Fruit fly (Drosophila melanogaster) whole organism, embryonic: ENCODE measurements around the gene SamDC.

Source experiments
- Atf6 ChIP-seq: fragments of 200-800 bp; sonication (Bioruptor generic); IDR thresholded peaks from 2 replicates; pipeline ENCODE4 v1.3.6; 2022; ENCODE audit warnings: missing biosample characterization, missing genetic modification characterization
- BEAF-32 ChIP-seq: fragments of 200-800 bp; sonication (Bioruptor generic); optimal IDR thresholded peaks from 3 replicates; lab custom pipeline; 2017; ENCODE audit warnings: missing biosample characterization, missing genetic modification characterization, mild to moderate bottlenecking, moderate library complexity, missing genetic modification reagents
- C15 ChIP-seq: fragments of 200-800 bp; sonication (Bioruptor generic); IDR thresholded peaks from 3 replicates; pipeline ENCODE4 v1.3.6; 2022; ENCODE audit warnings: missing biosample characterization, missing genetic modification characterization
- CG11247 ChIP-seq: fragments of 200-800 bp; sonication (Bioruptor generic); IDR thresholded peaks from 2 replicates; pipeline ENCODE4 v1.3.6; 2022; ENCODE audit warnings: missing biosample characterization, missing genetic modification characterization
- CG12236 ChIP-seq: fragments of 200-800 bp; sonication (Bioruptor generic); optimal IDR thresholded peaks from 2 replicates; lab custom pipeline; 2016; ENCODE audit warnings: missing biosample characterization, missing genetic modification characterization
- CG1233 ChIP-seq: fragments of 200-800 bp; sonication (Bioruptor generic); optimal IDR thresholded peaks from 4 replicates; lab custom pipeline; 2018; ENCODE audit warnings: missing biosample characterization, mild to moderate bottlenecking, missing genetic modification characterization
- CG12659 ChIP-seq: fragments of 200-800 bp; sonication (Bioruptor generic); optimal IDR thresholded peaks from 3 replicates; lab custom pipeline; 2017; ENCODE audit warnings: mild to moderate bottlenecking, missing biosample characterization, missing genetic modification reagents, missing genetic modification characterization
- CG12744 ChIP-seq: fragments of 200-800 bp; sonication (Bioruptor generic); optimal IDR thresholded peaks from 2 replicates; lab custom pipeline; 2016; ENCODE audit warnings: missing biosample characterization, missing genetic modification characterization
- CG13287 ChIP-seq: fragments of 200-800 bp; sonication (Bioruptor generic); IDR thresholded peaks from 2 replicates; pipeline ENCODE4 v1.3.6; 2022; ENCODE audit warnings: missing biosample characterization, missing genetic modification characterization; ENCODE audit not compliant: partially characterized antibody
- CG14667 ChIP-seq: fragments of 200-800 bp; sonication (Bioruptor generic); IDR thresholded peaks from 2 replicates; pipeline ENCODE4 v1.3.6; 2022; ENCODE audit warnings: missing biosample characterization, missing genetic modification characterization
- CG15073 ChIP-seq: fragments of 200-800 bp; sonication (Bioruptor generic); optimal IDR thresholded peaks from 2 replicates; lab custom pipeline; 2016; ENCODE audit warnings: missing biosample characterization, missing genetic modification characterization
- CG1647 ChIP-seq: fragments of 200-800 bp; sonication (Bioruptor generic); optimal IDR thresholded peaks from 3 replicates; lab custom pipeline; 2016; ENCODE audit warnings: missing biosample characterization, missing genetic modification characterization
- CG16813 ChIP-seq: fragments of 200-800 bp; sonication (Bioruptor generic); IDR thresholded peaks from 3 replicates; pipeline ENCODE4 v1.3.6; 2022; ENCODE audit warnings: missing biosample characterization, missing genetic modification characterization; ENCODE audit not compliant: partially characterized antibody
- CG3163 ChIP-seq: fragments of 200-800 bp; sonication (Bioruptor generic); optimal IDR thresholded peaks from 3 replicates; lab custom pipeline; 2016; ENCODE audit warnings: missing biosample characterization, missing genetic modification characterization
- CG4360 ChIP-seq: fragments of 200-800 bp; sonication (Bioruptor generic); IDR thresholded peaks from 2 replicates; pipeline ENCODE4 v1.3.6; 2022; ENCODE audit warnings: missing biosample characterization, missing genetic modification characterization
- CG4617 ChIP-seq: fragments of 200-800 bp; sonication (Bioruptor generic); optimal IDR thresholded peaks from 3 replicates; lab custom pipeline; 2016; ENCODE audit warnings: missing biosample characterization, missing genetic modification characterization, borderline replicate concordance
- CG4707 ChIP-seq: fragments of 200-800 bp; sonication (Bioruptor generic); optimal IDR thresholded peaks from 2 replicates; lab custom pipeline; 2018; ENCODE audit warnings: missing biosample characterization, mild to moderate bottlenecking, missing genetic modification characterization, moderate library complexity
- CG6175 ChIP-seq: fragments of 200-800 bp; sonication (Bioruptor generic); IDR thresholded peaks from 3 replicates; pipeline ENCODE4 v1.3.6; 2022; ENCODE audit warnings: missing biosample characterization, missing genetic modification characterization
- CG8089 ChIP-seq: fragments of 200-800 bp; sonication (Bioruptor generic); optimal IDR thresholded peaks from 3 replicates; lab custom pipeline; 2016; ENCODE audit warnings: missing biosample characterization, missing genetic modification characterization
- CG9876 ChIP-seq: fragments of 200-800 bp; sonication (Bioruptor generic); optimal IDR thresholded peaks from 2 replicates; lab custom pipeline; 2016; ENCODE audit warnings: missing biosample characterization, missing genetic modification characterization
- Drgx ChIP-seq: fragments of 200-800 bp; sonication (Bioruptor generic); IDR thresholded peaks from 2 replicates; pipeline ENCODE4 v1.3.6; 2022; ENCODE audit warnings: missing biosample characterization, missing genetic modification characterization
- Ets97D ChIP-seq: fragments of 200-800 bp; sonication (Bioruptor generic); optimal IDR thresholded peaks from 3 replicates; lab custom pipeline; 2016; ENCODE audit warnings: missing biosample characterization, missing genetic modification characterization
- GATAe ChIP-seq: fragments of 200-800 bp; sonication (Bioruptor generic); conservative IDR thresholded peaks from 2 replicates; pipeline ENCODE4 v1.3.6; 2022; ENCODE audit warnings: missing biosample characterization, missing genetic modification characterization
- Gug ChIP-seq: fragments of 200-800 bp; sonication (Bioruptor generic); IDR thresholded peaks from 4 replicates; pipeline ENCODE4 v1.3.6; 2022; ENCODE audit warnings: missing biosample characterization, missing genetic modification characterization
- H2.0 ChIP-seq: fragments of 200-800 bp; sonication (Bioruptor generic); IDR thresholded peaks from 2 replicates; pipeline ENCODE4 v1.3.6; 2022; ENCODE audit warnings: missing biosample characterization, missing genetic modification characterization
- Lhr ChIP-seq: fragments of 200-800 bp; sonication (Bioruptor generic); optimal IDR thresholded peaks from 3 replicates; lab custom pipeline; 2017; ENCODE audit warnings: mild to moderate bottlenecking, missing biosample characterization, missing genetic modification reagents, missing genetic modification characterization
- Mrtf ChIP-seq: fragments of 200-800 bp; sonication (Bioruptor generic); IDR thresholded peaks from 3 replicates; pipeline ENCODE4 v1.3.6; 2022; ENCODE audit warnings: missing biosample characterization, missing genetic modification characterization
- NC2α ChIP-seq: fragments of 200-800 bp; sonication (Bioruptor generic); optimal IDR thresholded peaks from 2 replicates; lab custom pipeline; 2016; ENCODE audit warnings: missing biosample characterization, missing genetic modification characterization
- Sox102F ChIP-seq: fragments of 200-800 bp; sonication (Bioruptor generic); optimal IDR thresholded peaks from 2 replicates; lab custom pipeline; 2018; ENCODE audit warnings: missing biosample characterization, mild to moderate bottlenecking, missing genetic modification characterization, moderate library complexity
- Spps ChIP-seq: fragments of 200-800 bp; sonication (Bioruptor generic); optimal IDR thresholded peaks from 2 replicates; lab custom pipeline; 2018; ENCODE audit warnings: missing biosample characterization, mild to moderate bottlenecking, missing genetic modification characterization
- Taf1 ChIP-seq: fragments of 200-800 bp; sonication (Bioruptor generic); IDR thresholded peaks from 2 replicates; pipeline ENCODE4 v1.3.6; 2022; ENCODE audit warnings: missing biosample characterization, missing genetic modification characterization
- amos ChIP-seq: fragments of 200-800 bp; sonication (Bioruptor generic); IDR thresholded peaks from 2 replicates; pipeline ENCODE4 v1.3.6; 2022; ENCODE audit warnings: missing biosample characterization, missing genetic modification characterization; ENCODE audit not compliant: partially characterized antibody
- ato ChIP-seq: fragments of 200-800 bp; sonication (Bioruptor generic); IDR thresholded peaks from 2 replicates; pipeline ENCODE4 v1.3.6; 2022; ENCODE audit warnings: missing biosample characterization, missing genetic modification characterization; ENCODE audit not compliant: partially characterized antibody
- cato ChIP-seq: fragments of 200-800 bp; sonication (Bioruptor generic); optimal IDR thresholded peaks from 2 replicates; lab custom pipeline; 2016; ENCODE audit warnings: missing biosample characterization, missing genetic modification characterization, borderline replicate concordance
- crc ChIP-seq: fragments of 200-800 bp; sonication (Bioruptor generic); optimal IDR thresholded peaks from 2 replicates; lab custom pipeline; 2016; ENCODE audit warnings: missing biosample characterization, missing genetic modification characterization
- dimm ChIP-seq: fragments of 200-800 bp; sonication (Bioruptor generic); IDR thresholded peaks from 2 replicates; pipeline ENCODE4 v1.3.6; 2022; ENCODE audit warnings: missing biosample characterization, missing genetic modification characterization
- disco-r ChIP-seq: fragments of 200-800 bp; sonication (Bioruptor generic); optimal IDR thresholded peaks from 2 replicates; lab custom pipeline; 2016; ENCODE audit warnings: missing biosample characterization, missing genetic modification characterization
- dmrt11E ChIP-seq: fragments of 200-800 bp; sonication (Bioruptor generic); optimal IDR thresholded peaks from 3 replicates; lab custom pipeline; 2018; ENCODE audit warnings: missing biosample characterization, mild to moderate bottlenecking, missing genetic modification characterization, moderate library complexity
- dmrt99B ChIP-seq: fragments of 200-800 bp; sonication (Bioruptor generic); optimal IDR thresholded peaks from 2 replicates; lab custom pipeline; 2018; ENCODE audit warnings: missing biosample characterization, mild to moderate bottlenecking, missing genetic modification characterization, moderate library complexity
- ems ChIP-seq: fragments of 200-800 bp; sonication (Bioruptor generic); optimal IDR thresholded peaks from 3 replicates; lab custom pipeline; 2016; ENCODE audit warnings: missing biosample characterization, missing genetic modification characterization
- eyg ChIP-seq: fragments of 200-800 bp; sonication (Bioruptor generic); optimal IDR thresholded peaks from 3 replicates; lab custom pipeline; 2016; ENCODE audit warnings: missing biosample characterization, missing genetic modification characterization
- fd3F ChIP-seq: fragments of 200-800 bp; sonication (Bioruptor generic); optimal IDR thresholded peaks from 2 replicates; lab custom pipeline; 2018; ENCODE audit warnings: missing biosample characterization, mild to moderate bottlenecking, missing genetic modification characterization, moderate library complexity
- gsb ChIP-seq: fragments of 200-800 bp; sonication (Bioruptor generic); IDR thresholded peaks from 2 replicates; pipeline ENCODE4 v1.3.6; 2022; ENCODE audit warnings: missing biosample characterization, missing genetic modification characterization
- ken ChIP-seq: fragments of 200-800 bp; sonication (Bioruptor generic); IDR thresholded peaks from 3 replicates; pipeline ENCODE4 v1.3.6; 2022; ENCODE audit warnings: missing biosample characterization, missing genetic modification characterization
- maf-S ChIP-seq: fragments of 200-800 bp; sonication (Bioruptor generic); optimal IDR thresholded peaks from 2 replicates; lab custom pipeline; 2016; ENCODE audit warnings: missing biosample characterization, missing genetic modification characterization
- pita ChIP-seq: fragments of 200-800 bp; sonication (Bioruptor generic); optimal IDR thresholded peaks from 2 replicates; lab custom pipeline; 2017; ENCODE audit warnings: missing biosample characterization, mild to moderate bottlenecking, missing genetic modification characterization
- salm ChIP-seq: fragments of 200-800 bp; sonication (Bioruptor generic); optimal IDR thresholded peaks from 2 replicates; lab custom pipeline; 2018; ENCODE audit warnings: missing biosample characterization, mild to moderate bottlenecking, missing genetic modification characterization
- sd ChIP-seq: fragments of 200-800 bp; sonication (Bioruptor generic); optimal IDR thresholded peaks from 3 replicates; lab custom pipeline; 2018; ENCODE audit warnings: missing biosample characterization, mild to moderate bottlenecking, missing genetic modification characterization, moderate library complexity
- slp2 ChIP-seq: fragments of 200-800 bp; sonication (Bioruptor generic); optimal IDR thresholded peaks from 2 replicates; lab custom pipeline; 2016; ENCODE audit warnings: missing biosample characterization, missing genetic modification characterization
- toy ChIP-seq: fragments of 200-800 bp; sonication (Bioruptor generic); IDR thresholded peaks from 2 replicates; pipeline ENCODE4 v1.3.6; 2022; ENCODE audit warnings: missing biosample characterization, missing genetic modification characterization
- zen ChIP-seq: fragments of 200-800 bp; sonication (Bioruptor generic); optimal IDR thresholded peaks from 3 replicates; lab custom pipeline; 2018; ENCODE audit warnings: missing biosample characterization, mild to moderate bottlenecking, missing genetic modification characterization, moderate library complexity

The SamDC gene

DNA sequence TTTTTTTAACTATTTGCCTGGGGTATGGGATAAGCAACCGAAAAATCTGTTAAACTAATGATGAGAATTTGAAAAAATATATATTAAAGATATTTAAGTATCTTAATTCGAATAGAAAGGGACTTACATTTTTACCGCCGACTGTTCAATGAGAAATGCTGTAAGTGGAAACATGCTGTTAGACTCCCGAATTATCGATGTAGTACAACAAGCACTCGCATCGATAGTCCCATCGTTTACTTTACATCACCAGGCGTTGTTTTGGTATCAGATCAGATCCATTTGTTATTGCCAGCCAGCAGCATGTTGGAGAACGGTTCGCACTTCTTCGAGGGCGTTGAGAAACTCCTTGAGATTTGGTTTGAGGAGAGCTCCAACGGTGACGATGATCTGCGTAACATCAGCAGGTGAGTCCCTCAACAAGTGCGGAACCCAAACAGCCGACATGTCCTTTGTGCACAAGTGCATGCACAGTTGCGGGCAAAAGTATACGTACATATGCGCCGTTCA, at the start of gene SamDC (continued):
- TF ChIP-seq fd3F (GFP tag; lab: Kevin White, UChicago) = peak; percentile 25
- no peak for TF ChIP-seq pita (GFP tag; lab: Kevin White, UChicago)
- peak; percentile 26 for TF ChIP-seq dmrt99B (tag; lab: Kevin White, UChicago)
- TF ChIP-seq Drgx (GFP tag; lab: Robert Waterston, UW) = no peak; the same call in 1 of the 2 replicates
- TF ChIP-seq gsb (GFP tag; lab: Robert Waterston, UW) = no peak
- TF ChIP-seq maf-S (GFP tag; lab: Kevin White, UChicago) = no peak
- TF ChIP-seq disco-r (GFP tag; lab: Kevin White, UChicago) = no peak
- no peak for TF ChIP-seq cato (GFP tag; lab: Kevin White, UChicago)
- TF ChIP-seq slp2 (GFP tag; lab: Kevin White, UChicago) = no peak
- peak; percentile 8 for TF ChIP-seq ems
- TF ChIP-seq Sox102F (GFP tag; lab: Kevin White, UChicago) = peak; percentile 54
- TF ChIP-seq ato (GFP tag; lab: Robert Waterston, UW) = peak; percentile 79
- TF ChIP-seq CG14667 (GFP tag; lab: Robert Waterston, UW) = no peak
- peak; percentile 88 for TF ChIP-seq BEAF-32
- TF ChIP-seq CG11247 = no peak
- no peak for TF ChIP-seq CG15073 (GFP tag; lab: Kevin White, UChicago)
- peak; percentile 74 for TF ChIP-seq CG12659
- peak; percentile 88; the same call in 1 of the 2 replicates for TF ChIP-seq amos
- TF ChIP-seq Gug (GFP tag; lab: Robert Waterston, UW) = no peak
- no peak for TF ChIP-seq CG8089
- no peak for TF ChIP-seq ken
- no peak for TF ChIP-seq CG12236 (GFP tag; lab: Kevin White, UChicago)
- TF ChIP-seq eyg (GFP tag; lab: Kevin White, UChicago) = peak; percentile 18
- no peak for TF ChIP-seq crc
- TF ChIP-seq CG1233 (GFP tag; lab: Kevin White, UChicago) = no peak
- TF ChIP-seq sd (tag; lab: Kevin White, UChicago) = peak; percentile 27
- TF ChIP-seq Lhr = peak; percentile 79
- TF ChIP-seq NC2α (GFP tag; lab: Kevin White, UChicago) = peak; percentile 26
- peak; percentile 58 for TF ChIP-seq zen (tag; lab: Kevin White, UChicago)
- TF ChIP-seq H2.0 (GFP tag; lab: Robert Waterston, UW) = no peak
- TF ChIP-seq CG12744 (GFP tag; lab: Kevin White, UChicago) = no peak
- peak; percentile 42 for TF ChIP-seq CG4617
- TF ChIP-seq salm (tag; lab: Kevin White, UChicago) = peak; percentile 14
- TF ChIP-seq CG3163 = no peak
- TF ChIP-seq Taf1 (GFP tag; lab: Robert Waterston, UW) = 0 out of 2 replicates have a peak, but pooled peaks have one; percentile 15
- TF ChIP-seq CG4707 (GFP tag; lab: Kevin White, UChicago) = peak; percentile 8
- TF ChIP-seq CG9876 (GFP tag; lab: Kevin White, UChicago) = no peak
- TF ChIP-seq Ets97D (GFP tag; lab: Kevin White, UChicago) = peak; percentile 42
- 0 out of 2 replicates have a peak, but pooled peaks have one; percentile 31 for TF ChIP-seq CG4360 (GFP tag; lab: Robert Waterston, UW)
- no peak for TF ChIP-seq C15 (GFP tag; lab: Robert Waterston, UW)
- TF ChIP-seq GATAe (GFP tag; lab: Robert Waterston, UW) = no peak
- TF ChIP-seq CG6175 = no peak
- TF ChIP-seq toy (GFP tag; lab: Robert Waterston, UW) = no peak
- no peak for TF ChIP-seq Mrtf
- TF ChIP-seq CG16813 (GFP tag; lab: Robert Waterston, UW) = peak; percentile 81
- TF ChIP-seq Spps (tag; lab: Kevin White, UChicago) = no peak
- TF ChIP-seq CG13287 (GFP tag; lab: Robert Waterston, UW) = peak; percentile 79
- TF ChIP-seq dmrt11E = peak; percentile 38
- TF ChIP-seq Atf6 (GFP tag; lab: Robert Waterston, UW) = peak; percentile 46; the same call in 1 of the 2 replicates
- TF ChIP-seq dimm (GFP tag; lab: Robert Waterston, UW) = no peak
- no peak for TF ChIP-seq CG1647 (GFP tag; lab: Kevin White, UChicago)
